Worm (Caenorhabditis elegans): ENCODE results near the gene B0507.9.

The B0507.9 gene

DNA sequence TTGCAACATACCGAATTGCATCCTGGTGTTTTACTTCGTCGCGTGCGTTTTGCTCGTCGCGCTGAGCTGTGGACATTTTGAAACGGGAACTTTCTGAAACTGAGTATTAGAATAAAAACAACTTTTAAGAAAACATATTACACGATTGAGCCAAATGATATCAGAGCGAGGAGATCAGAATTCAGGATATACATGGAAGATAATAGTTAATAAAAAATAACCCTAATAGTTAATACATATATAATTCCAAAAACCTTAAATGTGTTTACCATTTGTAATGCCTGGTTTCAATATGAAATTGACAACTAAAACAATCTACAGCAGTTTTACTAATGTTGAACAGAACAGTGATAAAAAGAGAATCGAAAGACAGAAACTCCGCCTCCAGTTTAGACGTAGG, 3.0 kb downstream of the B0507.9 start, which contains the start of gene B0507.8:
B0507.8 (minus strand) TSS at position 101 of the 400 bp plus-strand sequence.
- no peak for TF ChIP-seq sea-1 (GFP tag; conservative IDR thresholded peaks at IDR 0.05)
- no peak for TF ChIP-seq B0310.2 (tag; optimal IDR thresholded peaks at IDR 0.05)
- TF ChIP-seq ets-7 (tag; optimal IDR thresholded peaks at IDR 0.05), result no peak
- no peak for TF ChIP-seq pes-1 (GFP tag; IDR thresholded peaks at IDR 0.05)
- no peak for TF ChIP-seq hnd-1 (tag; optimal IDR thresholded peaks at IDR 0.05)
- TF ChIP-seq tbx-11 (GFP tag; IDR thresholded peaks at IDR 0.05), result no peak

DNA sequence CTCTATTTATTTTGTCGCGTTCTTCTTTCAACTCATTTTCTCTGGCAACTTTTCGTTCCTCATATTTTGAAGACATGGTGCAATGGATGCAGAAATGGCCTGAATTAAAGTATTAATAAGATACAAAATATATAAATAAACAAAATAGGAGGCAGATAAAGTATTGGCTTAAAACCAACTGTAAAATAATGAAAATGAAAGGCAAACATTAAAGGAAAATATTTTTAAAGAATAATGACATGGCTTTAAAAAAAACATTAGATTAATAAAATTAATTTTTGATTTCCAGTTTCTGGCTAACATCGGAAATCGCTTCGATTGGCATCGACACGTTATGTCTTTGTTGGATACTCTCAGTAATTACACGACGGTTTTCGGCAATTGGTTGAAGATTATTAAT, 5.4 kb downstream of the B0507.9 start, which contains the start of gene ddn-1:
ddn-1 (minus strand) TSS at position 101 of the 400 bp plus-strand sequence.
- no peak for TF ChIP-seq sea-1 (GFP tag; conservative IDR thresholded peaks at IDR 0.05)
- no peak for TF ChIP-seq B0310.2 (tag; optimal IDR thresholded peaks at IDR 0.05)
- no peak for TF ChIP-seq pes-1 (GFP tag; IDR thresholded peaks at IDR 0.05)
- TF ChIP-seq hnd-1 (tag; optimal IDR thresholded peaks at IDR 0.05), result no peak
- no peak for TF ChIP-seq tbx-37 (GFP tag; conservative IDR thresholded peaks at IDR 0.05)
- no peak for TF ChIP-seq hmbx-1 (tag; optimal IDR thresholded peaks at IDR 0.05)
- TF ChIP-seq aly-1 (tag; optimal IDR thresholded peaks at IDR 0.05), result no peak
- no peak for TF ChIP-seq ets-7 (tag; optimal IDR thresholded peaks at IDR 0.05)
- no peak for TF ChIP-seq flt-1 (GFP tag; IDR thresholded peaks at IDR 0.05)
- no peak for TF ChIP-seq tra-4 (tag; optimal IDR thresholded peaks at IDR 0.05)
- no peak for TF ChIP-seq F13C5.2 (tag; optimal IDR thresholded peaks at IDR 0.05)
- no peak for TF ChIP-seq scrt-1 (GFP tag; IDR thresholded peaks at IDR 0.05)
- no peak for TF ChIP-seq tbx-11 (GFP tag; IDR thresholded peaks at IDR 0.05)
- TF ChIP-seq hmg-4 (GFP tag; optimal IDR thresholded peaks at IDR 0.05), result no peak
- TF ChIP-seq ama-1 (optimal IDR thresholded peaks at IDR 0.05), result no peak
- TF ChIP-seq ceh-13 (GFP tag; optimal IDR thresholded peaks at IDR 0.05), result no peak

DNA sequence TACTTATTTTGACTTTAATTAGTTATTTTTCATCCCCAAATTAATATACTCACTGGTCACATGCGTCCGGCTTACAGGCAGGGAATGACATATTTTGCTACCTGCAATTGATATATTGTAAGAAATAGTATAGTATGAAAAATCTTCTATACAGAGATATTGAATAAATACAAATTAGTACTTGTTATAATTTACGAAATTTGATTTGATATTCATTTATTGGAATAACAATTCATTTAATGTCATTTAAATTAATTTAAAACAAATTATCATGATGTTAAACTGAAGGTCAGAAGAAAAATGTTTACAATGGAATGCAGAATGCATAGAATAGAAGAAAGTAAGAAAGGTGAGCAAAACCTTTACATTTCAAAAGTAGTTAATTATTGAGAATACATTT, 7.2 kb downstream of the B0507.9 start, which contains the start of gene B0507.7:
B0507.7 (minus strand) TSS at position 101 of the 400 bp plus-strand sequence.
- no peak for TF ChIP-seq flt-1 (GFP tag; IDR thresholded peaks at IDR 0.05)
- TF ChIP-seq ets-7 (tag; optimal IDR thresholded peaks at IDR 0.05), result no peak
- TF ChIP-seq scrt-1 (GFP tag; IDR thresholded peaks at IDR 0.05), result no peak
- no peak for TF ChIP-seq B0310.2 (tag; optimal IDR thresholded peaks at IDR 0.05)
- no peak for TF ChIP-seq tra-4 (tag; optimal IDR thresholded peaks at IDR 0.05)
- TF ChIP-seq tbx-11 (GFP tag; IDR thresholded peaks at IDR 0.05), result no peak
- TF ChIP-seq ceh-36 (tag; optimal IDR thresholded peaks at IDR 0.05), result no peak
- no peak for TF ChIP-seq ama-1 (optimal IDR thresholded peaks at IDR 0.05)
- TF ChIP-seq hnd-1 (tag; optimal IDR thresholded peaks at IDR 0.05), result no peak
- no peak for TF ChIP-seq tbx-37 (GFP tag; conservative IDR thresholded peaks at IDR 0.05)
- no peak for TF ChIP-seq pes-1 (GFP tag; IDR thresholded peaks at IDR 0.05)
- no peak for TF ChIP-seq hmg-4 (GFP tag; optimal IDR thresholded peaks at IDR 0.05)
- no peak for TF ChIP-seq aly-1 (tag; optimal IDR thresholded peaks at IDR 0.05)
- no peak for TF ChIP-seq sea-1 (GFP tag; conservative IDR thresholded peaks at IDR 0.05)
- TF ChIP-seq hmbx-1 (tag; optimal IDR thresholded peaks at IDR 0.05), result no peak

DNA sequence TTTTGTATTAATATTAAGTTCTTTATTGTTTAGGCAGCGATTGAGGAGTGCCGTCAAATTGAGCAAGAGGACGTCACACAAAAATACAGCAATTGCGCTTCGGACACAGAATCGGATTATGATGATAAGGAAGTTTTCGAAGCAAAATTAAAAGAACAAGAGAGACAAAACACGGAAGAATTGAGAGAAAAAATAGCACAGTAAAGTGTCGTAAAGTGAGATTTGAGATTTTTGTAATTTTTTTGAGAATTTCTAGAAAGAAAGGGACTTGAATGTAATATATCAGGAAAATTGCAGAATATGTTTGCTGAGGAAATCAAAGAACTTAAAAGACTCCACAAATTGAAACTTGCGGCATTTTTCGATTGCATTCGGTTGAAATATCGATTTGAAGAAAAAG, 11.2 kb downstream of the B0507.9 start, which contains the start of gene B0507.4:
B0507.4 (plus strand) TSS at position 301 of the 400 bp plus-strand sequence.
- TF ChIP-seq tra-4 (tag; optimal IDR thresholded peaks at IDR 0.05) (no peak), ama-1 (optimal IDR thresholded peaks at IDR 0.05) (no peak), hnd-1 (tag; optimal IDR thresholded peaks at IDR 0.05) (no peak), hmbx-1 (tag; optimal IDR thresholded peaks at IDR 0.05) (no peak), B0310.2 (tag; optimal IDR thresholded peaks at IDR 0.05) (no peak)

DNA sequence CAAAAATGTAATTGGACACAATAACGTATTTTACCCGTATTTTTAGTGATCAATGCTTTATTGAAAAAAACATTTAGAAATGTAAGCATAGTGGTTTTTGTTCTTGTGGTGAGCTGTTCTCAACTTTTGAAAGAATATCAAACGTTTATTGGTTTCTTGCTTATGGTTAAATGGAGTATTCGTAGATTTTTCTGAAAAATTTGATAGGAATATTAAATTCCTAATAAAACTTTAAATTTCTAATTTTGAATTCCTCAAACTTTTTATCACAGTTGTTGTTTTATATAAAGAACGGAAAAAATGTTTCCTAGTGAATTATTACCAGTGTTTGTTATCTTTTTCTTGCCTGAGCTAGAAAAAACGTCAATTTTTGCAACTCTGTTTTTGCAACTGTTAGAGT, 12.4 kb downstream of the B0507.9 start, which contains the start of gene B0507.5:
B0507.5 (plus strand) TSS at position 301 of the 400 bp plus-strand sequence.
- TF ChIP-seq tra-4 (tag; optimal IDR thresholded peaks at IDR 0.05) (no peak), ets-7 (tag; optimal IDR thresholded peaks at IDR 0.05) (no peak), pes-1 (GFP tag; IDR thresholded peaks at IDR 0.05) (no peak), hmg-4 (GFP tag; optimal IDR thresholded peaks at IDR 0.05) (no peak), ceh-36 (tag; optimal IDR thresholded peaks at IDR 0.05) (no peak), B0310.2 (tag; optimal IDR thresholded peaks at IDR 0.05) (no peak), hnd-1 (tag; optimal IDR thresholded peaks at IDR 0.05) (no peak), sea-1 (GFP tag; conservative IDR thresholded peaks at IDR 0.05) (no peak), F13C5.2 (tag; optimal IDR thresholded peaks at IDR 0.05) (no peak), aly-1 (tag; optimal IDR thresholded peaks at IDR 0.05) (no peak), tbx-11 (GFP tag; IDR thresholded peaks at IDR 0.05) (no peak), ceh-13 (GFP tag; optimal IDR thresholded peaks at IDR 0.05) (no peak), tbx-37 (GFP tag; conservative IDR thresholded peaks at IDR 0.05) (no peak), ama-1 (optimal IDR thresholded peaks at IDR 0.05) (no peak), flt-1 (GFP tag; IDR thresholded peaks at IDR 0.05) (no peak), hmbx-1 (tag; optimal IDR thresholded peaks at IDR 0.05) (no peak), scrt-1 (GFP tag; IDR thresholded peaks at IDR 0.05) (no peak)

DNA sequence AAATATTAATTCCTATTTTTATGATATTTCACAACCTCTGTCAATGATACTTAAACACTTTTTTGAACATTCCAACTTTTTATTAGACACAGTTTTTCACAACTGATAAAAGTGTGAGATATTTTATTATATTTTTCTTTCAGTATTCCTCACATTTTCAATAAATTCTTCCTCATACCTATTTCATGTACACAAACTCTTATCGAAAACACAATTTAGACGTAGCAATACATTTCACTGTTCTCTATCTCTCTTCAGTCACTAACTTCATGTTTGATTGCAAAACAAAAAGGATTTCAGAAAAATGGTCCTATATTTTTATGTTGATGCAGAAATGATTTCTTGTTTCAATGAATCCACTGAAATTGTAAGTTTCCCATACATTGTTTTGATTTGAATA, 20.0 kb downstream of the B0507.9 start, which contains the start of gene B0507.6:
B0507.6 (plus strand) TSS at position 301 of the 400 bp plus-strand sequence.
- TF ChIP-seq F13C5.2 (tag; optimal IDR thresholded peaks at IDR 0.05) (no peak), hmbx-1 (tag; optimal IDR thresholded peaks at IDR 0.05) (no peak), ceh-36 (tag; optimal IDR thresholded peaks at IDR 0.05) (no peak), flt-1 (GFP tag; IDR thresholded peaks at IDR 0.05) (no peak), tbx-37 (GFP tag; conservative IDR thresholded peaks at IDR 0.05) (no peak), hnd-1 (tag; optimal IDR thresholded peaks at IDR 0.05) (no peak), hmg-4 (GFP tag; optimal IDR thresholded peaks at IDR 0.05) (no peak), ets-7 (tag; optimal IDR thresholded peaks at IDR 0.05) (no peak), scrt-1 (GFP tag; IDR thresholded peaks at IDR 0.05) (no peak), aly-1 (tag; optimal IDR thresholded peaks at IDR 0.05) (no peak), tra-4 (tag; optimal IDR thresholded peaks at IDR 0.05) (no peak)

DNA sequence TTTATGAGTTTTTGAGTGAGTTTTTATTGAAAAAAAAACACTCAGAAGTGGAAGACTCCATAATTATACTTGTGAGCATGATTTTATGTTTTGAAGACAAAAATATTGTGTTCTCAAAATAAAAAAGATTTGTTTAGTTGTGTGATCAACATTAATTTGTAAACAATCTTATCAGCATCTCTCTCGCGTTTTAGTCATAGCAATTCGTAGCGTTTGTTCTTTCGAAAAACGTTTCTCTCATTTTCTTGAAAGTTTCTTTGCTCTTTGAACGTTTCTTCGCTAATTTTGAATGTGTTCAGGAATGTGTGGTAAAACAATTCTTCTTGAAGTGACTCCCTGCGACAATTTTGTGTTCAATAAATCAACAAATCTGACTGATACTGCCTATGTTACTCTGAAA, 26.7 kb downstream of the B0507.9 start, which contains the start of gene ZC196.2:
ZC196.2 (plus strand) TSS at position 301 of the 400 bp plus-strand sequence.
- no peak for TF ChIP-seq pes-1 (GFP tag; IDR thresholded peaks at IDR 0.05)
- no peak for TF ChIP-seq tbx-37 (GFP tag; conservative IDR thresholded peaks at IDR 0.05)
- no peak for TF ChIP-seq sea-1 (GFP tag; conservative IDR thresholded peaks at IDR 0.05)
- no peak for TF ChIP-seq ceh-36 (tag; optimal IDR thresholded peaks at IDR 0.05)
- no peak for TF ChIP-seq scrt-1 (GFP tag; IDR thresholded peaks at IDR 0.05)
- no peak for TF ChIP-seq ama-1 (optimal IDR thresholded peaks at IDR 0.05)
- no peak for TF ChIP-seq hmbx-1 (tag; optimal IDR thresholded peaks at IDR 0.05)
- no peak for TF ChIP-seq flt-1 (GFP tag; IDR thresholded peaks at IDR 0.05)
- no peak for TF ChIP-seq aly-1 (tag; optimal IDR thresholded peaks at IDR 0.05)
- no peak for TF ChIP-seq ets-7 (tag; optimal IDR thresholded peaks at IDR 0.05)
- TF ChIP-seq ceh-13 (GFP tag; optimal IDR thresholded peaks at IDR 0.05), result no peak
- TF ChIP-seq F13C5.2 (tag; optimal IDR thresholded peaks at IDR 0.05), result no peak
- TF ChIP-seq hmg-4 (GFP tag; optimal IDR thresholded peaks at IDR 0.05), result no peak
- TF ChIP-seq hnd-1 (tag; optimal IDR thresholded peaks at IDR 0.05), result no peak
- no peak for TF ChIP-seq B0310.2 (tag; optimal IDR thresholded peaks at IDR 0.05)
- no peak for TF ChIP-seq tbx-11 (GFP tag; IDR thresholded peaks at IDR 0.05)
- TF ChIP-seq tra-4 (tag; optimal IDR thresholded peaks at IDR 0.05), result no peak
